Worm (Caenorhabditis elegans) whole organism, young adult: Measurements from ENCODE around the gene fbxa-28.

Experiments used
- B0035.1 ChIP-seq: sonication (generic microtip); optimal IDR thresholded peaks from 2 replicates; lab custom pipeline; 2016; ENCODE audit warnings: missing genetic modification characterization, mild to moderate bottlenecking, missing compliant biosample characterization, missing genotype, missing genetic modification reagents
- B0261.1 ChIP-seq: sonication (generic microtip); optimal IDR thresholded peaks from 2 replicates; lab custom pipeline; 2016; ENCODE audit warnings: mild to moderate bottlenecking, missing genetic modification characterization, moderate library complexity, missing compliant biosample characterization
- F23B12.7 ChIP-seq: sonication (generic microtip); optimal IDR thresholded peaks from 2 replicates; lab custom pipeline; 2017; ENCODE audit warnings: missing genetic modification characterization, mild to moderate bottlenecking, missing compliant biosample characterization, antibody characterized with exemption, moderate library complexity; ENCODE audit not compliant: insufficient read depth
- F49E8.2 ChIP-seq: sonication (generic microtip); optimal IDR thresholded peaks from 3 replicates; lab custom pipeline; 2017; ENCODE audit warnings: missing genetic modification characterization, mild to moderate bottlenecking, missing compliant biosample characterization, antibody characterized with exemption, moderate library complexity; ENCODE audit not compliant: insufficient read depth
- F52B5.7 ChIP-seq: sonication (generic microtip); optimal IDR thresholded peaks from 2 replicates; lab custom pipeline; 2016; ENCODE audit warnings: mild to moderate bottlenecking, missing genetic modification characterization, missing compliant biosample characterization
- F57C9.4 ChIP-seq: sonication (generic microtip); optimal IDR thresholded peaks from 2 replicates; lab custom pipeline; 2017; ENCODE audit warnings: mild to moderate bottlenecking, missing genetic modification characterization, missing compliant biosample characterization
- K11D2.4 ChIP-seq: fragments of 200-800 bp; sonication (Bioruptor generic); IDR thresholded peaks from 2 replicates; pipeline ENCODE4 v1.3.6; 2022; ENCODE audit warnings: missing genetic modification reagents, missing genetic modification characterization, missing compliant biosample characterization
- Y53G8AR.9 ChIP-seq: fragments of 200-800 bp; sonication (Bioruptor generic); conservative IDR thresholded peaks from 2 replicates; pipeline ENCODE4 v1.3.6; 2022; ENCODE audit warnings: missing genetic modification reagents, missing genetic modification characterization, missing compliant biosample characterization
- Y56A3A.18 ChIP-seq: fragments of 200-800 bp; sonication (Bioruptor generic); IDR thresholded peaks from 2 replicates; pipeline ENCODE4 v1.3.6; 2022; ENCODE audit warnings: missing genetic modification reagents, missing genetic modification characterization, missing compliant biosample characterization
- Y79H2A.3 ChIP-seq: fragments of 200-800 bp; sonication (Bioruptor generic); conservative IDR thresholded peaks from 2 replicates; pipeline ENCODE4 v1.3.6; 2022; ENCODE audit warnings: missing genetic modification reagents, missing genetic modification characterization, missing compliant biosample characterization
- athp-1 ChIP-seq: sonication (generic microtip); optimal IDR thresholded peaks from 2 replicates; lab custom pipeline; 2017; ENCODE audit warnings: mild to moderate bottlenecking, missing genetic modification characterization, missing compliant biosample characterization
- attf-5 ChIP-seq: fragments of 200-800 bp; sonication (Bioruptor generic); optimal IDR thresholded peaks from 2 replicates; lab custom pipeline; 2018; ENCODE audit warnings: mild to moderate bottlenecking, missing genetic modification characterization, missing compliant biosample characterization
- bed-2 ChIP-seq: fragments of 200-800 bp; sonication (Bioruptor generic); IDR thresholded peaks from 2 replicates; pipeline ENCODE4 v1.3.6; 2022; ENCODE audit warnings: missing genetic modification reagents, missing genetic modification characterization, missing compliant biosample characterization
- cebp-1 ChIP-seq, 2 experiments: fragments of 200-800 bp in 1 of 2; sonication (Bioruptor generic) in 1 of 2; sonication (generic microtip) in 1 of 2; IDR thresholded peaks in 1 of 2; optimal IDR thresholded peaks in 1 of 2; 2 replicates each; pipeline versions ENCODE4 v1.3.6 to Lab custom; 2017 to 2022; ENCODE audit warnings: missing compliant biosample characterization in 2 of 2, missing genetic modification characterization in 2 of 2, mild to moderate bottlenecking in 1 of 2, missing genetic modification reagents in 1 of 2, moderate library complexity in 1 of 2
- ceh-91 ChIP-seq: fragments of 200-800 bp; sonication (Bioruptor generic); IDR thresholded peaks from 2 replicates; pipeline ENCODE4 v1.3.6; 2022; ENCODE audit warnings: missing genetic modification reagents, missing genetic modification characterization, missing compliant biosample characterization
- chd-7 ChIP-seq: sonication (generic microtip); optimal IDR thresholded peaks from 2 replicates; lab custom pipeline; 2016; ENCODE audit warnings: mild to moderate bottlenecking, missing genetic modification characterization, moderate library complexity, missing compliant biosample characterization
- hmg-1.2 ChIP-seq: fragments of 200-800 bp; sonication (Bioruptor generic); IDR thresholded peaks from 2 replicates; pipeline ENCODE4 v1.3.6; 2022; ENCODE audit warnings: missing genetic modification reagents, missing genetic modification characterization, missing compliant biosample characterization
- hmg-20 ChIP-seq: fragments of 200-800 bp; sonication (Bioruptor generic); IDR thresholded peaks from 2 replicates; pipeline ENCODE4 v1.3.6; 2022; ENCODE audit warnings: missing genetic modification reagents, missing genetic modification characterization, missing compliant biosample characterization
- lin-54 ChIP-seq: fragments of 200-800 bp; sonication (Bioruptor generic); optimal IDR thresholded peaks from 2 replicates; lab custom pipeline; 2018; ENCODE audit warnings: mild to moderate bottlenecking, missing genetic modification characterization, missing compliant biosample characterization
- lsy-27 ChIP-seq: sonication (generic microtip); optimal IDR thresholded peaks from 2 replicates; lab custom pipeline; 2017; ENCODE audit warnings: missing genetic modification characterization, mild to moderate bottlenecking, missing compliant biosample characterization, antibody characterized with exemption, missing genotype, borderline replicate concordance; ENCODE audit not compliant: insufficient read depth
- madf-3 ChIP-seq: fragments of 200-800 bp; sonication (Bioruptor generic); IDR thresholded peaks from 2 replicates; pipeline ENCODE4 v1.3.6; 2022; ENCODE audit warnings: missing genetic modification reagents, missing genetic modification characterization, missing compliant biosample characterization
- madf-6 ChIP-seq: fragments of 200-800 bp; sonication (Bioruptor generic); IDR thresholded peaks from 2 replicates; pipeline ENCODE4 v1.3.6; 2022; ENCODE audit warnings: missing genetic modification reagents, missing genetic modification characterization, missing compliant biosample characterization
- mxl-1 ChIP-seq: sonication (generic microtip); optimal IDR thresholded peaks from 2 replicates; lab custom pipeline; 2016; ENCODE audit warnings: missing genetic modification characterization, missing compliant biosample characterization
- pbrm-1 ChIP-seq: fragments of 200-800 bp; sonication (Bioruptor generic); IDR thresholded peaks from 2 replicates; pipeline ENCODE4 v1.3.6; 2022; ENCODE audit warnings: missing genetic modification reagents, missing genetic modification characterization, missing compliant biosample characterization
- pha-4 ChIP-seq: fragments of 150-350 bp; sonication (generic microtip); optimal IDR thresholded peaks from 2 replicates; lab custom pipeline; 2014; ENCODE audit warnings: missing biosample characterization, missing genetic modification reagents, missing genetic modification characterization
- rpc-1 ChIP-seq, 2 experiments: fragments of 150-350 bp in 1 of 2; sonication (generic microtip) in 1 of 2; optimal IDR thresholded peaks; 2 replicates each; lab custom pipeline; 2014 to 2018; ENCODE audit warnings: missing biosample characterization in 1 of 2, missing genetic modification characterization in 1 of 2, missing genetic modification reagents in 1 of 2, missing genotype in 1 of 2
- snpc-1.3 ChIP-seq: sonication (generic microtip); optimal IDR thresholded peaks from 2 replicates; lab custom pipeline; 2017; ENCODE audit warnings: missing genetic modification characterization, mild to moderate bottlenecking, missing compliant biosample characterization, antibody characterized with exemption, moderate library complexity, missing genotype, missing genetic modification reagents; ENCODE audit not compliant: insufficient read depth
- tbp1 ChIP-seq: fragments of 200-800 bp; sonication (Bioruptor generic); optimal IDR thresholded peaks from 2 replicates; lab custom pipeline; 2018; ENCODE audit warnings: mild to moderate bottlenecking, missing genetic modification characterization, missing compliant biosample characterization
- tlf-1 ChIP-seq: fragments of 200-800 bp; sonication (Bioruptor generic); optimal IDR thresholded peaks from 2 replicates; lab custom pipeline; 2018; ENCODE audit warnings: mild to moderate bottlenecking, missing genetic modification characterization, missing compliant biosample characterization
- unc-62 ChIP-seq: fragments of 150-350 bp; optimal IDR thresholded peaks from 2 replicates; lab custom pipeline; 2014; ENCODE audit warnings: missing biosample characterization, missing genetic modification reagents, missing genetic modification characterization
- ztf-26 ChIP-seq: sonication (generic microtip); optimal IDR thresholded peaks from 2 replicates; lab custom pipeline; 2017; ENCODE audit warnings: missing genetic modification characterization, missing compliant biosample characterization

fbxa-28 gene

DNA sequence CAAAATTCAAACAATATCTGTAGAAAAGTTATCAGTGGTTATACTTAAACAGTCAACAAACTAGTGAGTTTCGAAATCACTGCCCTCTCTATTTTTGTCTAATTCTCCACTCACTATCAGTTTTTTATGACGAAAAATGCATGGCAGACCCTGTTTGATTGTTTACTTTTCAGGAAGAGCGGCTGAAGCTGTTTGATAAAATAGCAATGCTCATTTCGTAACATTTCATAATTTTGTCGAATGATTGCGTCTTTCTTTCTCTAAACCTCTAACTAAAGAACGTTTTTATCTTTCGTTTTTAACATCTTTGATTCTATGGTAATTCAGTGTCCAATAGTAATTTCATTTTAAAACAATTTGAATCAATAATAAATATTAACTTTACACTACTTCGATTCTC, 18.5 kb upstream of the fbxa-28 start (continued):
- TF ChIP-seq mxl-1 (tag; lab: Kevin White, UChicago) (no peak), tbp1 (GFP tag; lab: Kevin White, UChicago) (peak; percentile 35), pbrm-1 (GFP tag; lab: Robert Waterston, UW) (no peak), F52B5.7 (no peak), tlf-1 (GFP tag; lab: Kevin White, UChicago) (peak; percentile 3), Y53G8AR.9 (GFP tag; lab: Robert Waterston, UW) (no peak), F23B12.7 (tag; lab: Kevin White, UChicago) (peak; percentile 17), attf-5 (GFP tag; lab: Kevin White, UChicago) (peak; percentile 86), bed-2 (GFP tag; lab: Robert Waterston, UW) (no peak), unc-62 (GFP tag; lab: Kevin White, UChicago) (peak; percentile 69)

DNA sequence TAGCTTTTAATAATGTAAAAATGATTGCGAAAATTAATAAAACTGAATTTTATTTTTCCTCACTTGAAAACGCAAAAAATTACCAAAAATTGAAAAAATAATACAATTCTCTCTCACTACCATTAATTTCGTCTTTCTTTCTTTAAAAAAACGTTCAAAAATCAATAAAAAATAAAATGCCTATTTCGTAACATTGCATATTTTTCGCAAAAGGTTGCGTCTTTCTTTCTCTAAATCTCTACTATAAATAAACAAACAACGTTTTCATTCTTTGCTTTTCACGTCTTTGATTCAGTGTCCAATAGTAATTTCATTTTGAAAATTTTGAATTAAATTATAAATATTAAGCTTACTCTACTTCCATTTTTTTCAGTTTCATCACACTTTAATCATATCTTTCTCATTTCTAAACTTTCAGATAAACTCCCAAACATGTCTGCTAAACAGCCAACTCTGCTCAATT, 13.1 kb upstream of the fbxa-28 start, which contains the start of gene fbxa-37:
TSS of gene fbxa-37 (plus strand) at position 413 of the 463 bp plus-strand sequence.
- TF ChIP-seq hmg-1.2 (GFP tag; lab: Robert Waterston, UW) (peak; percentile 40; the same call in 1 of the 2 replicates), ztf-26 (tag; lab: Kevin White, UChicago) (no peak), attf-5 (GFP tag; lab: Kevin White, UChicago) (peak; percentile 49), athp-1 (tag; lab: Kevin White, UChicago) (no peak), madf-3 (GFP tag; lab: Robert Waterston, UW) (no peak), rpc-1 (optimal IDR thresholded peaks at IDR 0.05; lab: Kevin White, UChicago) (no peak), rpc-1 (tag; optimal IDR thresholded peaks at IDR 0.05; lab: Kevin White, UChicago) (no peak), F49E8.2 (tag; lab: Kevin White, UChicago) (no peak), bed-2 (GFP tag; lab: Robert Waterston, UW) (no peak), Y79H2A.3 (GFP tag; lab: Robert Waterston, UW) (no peak), ceh-91 (no peak), cebp-1 (GFP tag; IDR thresholded peaks at IDR 0.05; lab: Robert Waterston, UW) (peak; percentile 94), cebp-1 (tag; optimal IDR thresholded peaks at IDR 0.05; lab: Kevin White, UChicago) (peak; percentile 96)

DNA sequence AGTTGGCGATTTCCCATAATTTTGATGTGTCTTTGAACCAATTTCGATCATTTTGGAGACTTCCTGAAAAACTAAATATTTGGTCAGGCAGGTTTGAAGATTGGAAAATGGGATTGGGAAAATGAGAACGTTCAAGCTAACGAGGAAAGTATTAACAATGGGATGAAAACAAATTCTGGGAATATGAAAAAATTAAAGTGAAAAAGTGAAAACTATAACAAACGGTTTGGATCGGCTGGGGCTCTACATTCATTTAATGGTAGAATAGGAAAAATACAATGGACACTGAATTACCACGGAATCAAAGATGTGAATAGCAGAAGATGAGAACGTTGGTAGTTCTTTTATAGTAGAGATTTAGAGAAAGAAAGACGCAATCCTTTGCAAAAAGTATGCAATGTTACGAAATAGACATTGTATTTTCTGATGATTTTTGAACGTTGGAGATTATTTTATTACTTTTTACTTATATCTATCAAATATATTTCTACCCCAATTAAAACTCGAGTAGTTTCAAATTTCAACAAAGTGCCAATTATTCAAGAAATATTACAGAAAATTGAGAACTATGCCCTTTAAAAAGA, 9.1 kb upstream of the fbxa-28 start, which contains the start of gene fbxa-50:
TSS of gene fbxa-50 (minus strand) at position 51 of the 584 bp plus-strand sequence.
- TF ChIP-seq cebp-1 (GFP tag; IDR thresholded peaks at IDR 0.05; lab: Robert Waterston, UW) (0 out of 2 replicates have a peak, but pooled peaks have one; percentile 18), cebp-1 (tag; optimal IDR thresholded peaks at IDR 0.05; lab: Kevin White, UChicago) (peak; percentile 80), lsy-27 (tag; lab: Kevin White, UChicago) (no peak)

DNA sequence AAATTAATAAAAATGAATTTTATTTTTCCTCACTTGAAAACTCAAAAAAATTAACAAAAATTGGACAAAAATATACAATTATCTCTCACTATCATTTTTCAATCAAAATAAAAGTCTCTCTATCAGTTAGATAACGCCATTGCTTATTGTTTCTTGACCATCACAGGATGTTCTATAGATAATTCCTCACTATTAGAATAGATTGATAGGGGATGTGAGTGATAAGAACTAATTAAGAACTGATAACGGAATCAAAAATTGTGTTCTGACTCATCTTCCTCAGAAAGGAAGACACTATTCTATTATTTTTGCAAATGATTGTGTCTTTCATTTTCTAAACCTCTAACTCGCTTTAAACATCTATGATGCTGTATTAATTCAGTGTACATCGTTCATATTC, 8.6 kb upstream of the fbxa-28 start:
- TF ChIP-seq hmg-1.2 (GFP tag; lab: Robert Waterston, UW) (no peak), attf-5 (GFP tag; lab: Kevin White, UChicago) (no peak), K11D2.4 (GFP tag; lab: Robert Waterston, UW) (no peak), madf-6 (GFP tag; lab: Robert Waterston, UW) (no peak), pha-4 (tag; lab: Kevin White, UChicago) (no peak), chd-7 (tag; lab: Kevin White, UChicago) (no peak), Y56A3A.18 (no peak), F57C9.4 (no peak), snpc-1.3 (tag; lab: Kevin White, UChicago) (no peak), lin-54 (no peak), B0035.1 (no peak), B0261.1 (tag; lab: Kevin White, UChicago) (no peak), hmg-20 (no peak), unc-62 (GFP tag; lab: Kevin White, UChicago) (no peak)
